Worm (Caenorhabditis elegans): ENCODE results near the gene C03C10.2.

DNA sequence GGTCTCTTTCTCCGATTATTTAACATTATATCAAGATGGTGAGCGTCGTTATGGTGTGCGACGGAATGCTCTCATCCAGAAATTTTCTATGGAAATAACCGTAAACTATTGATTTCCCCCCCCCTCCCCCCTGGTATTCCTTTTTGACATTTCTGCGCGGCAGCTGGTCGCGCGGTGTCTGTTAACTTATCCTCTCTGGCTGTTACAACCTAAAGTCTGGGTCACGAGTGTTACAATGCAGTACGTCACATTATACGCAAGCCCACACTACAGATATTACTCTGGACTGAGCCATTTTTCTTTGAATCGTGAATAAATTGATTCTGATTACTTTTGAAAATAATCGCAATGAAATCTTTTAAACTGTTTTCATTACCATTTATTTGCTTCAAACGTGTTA, 41.7 kb upstream of the C03C10.2 start:
- TF ChIP-seq ets-4 (tag; optimal IDR thresholded peaks at IDR 0.05) = no peak
- no peak for TF ChIP-seq hlh-8 (tag; optimal IDR thresholded peaks at IDR 0.05)
- no peak for TF ChIP-seq ahr-1 (tag; optimal IDR thresholded peaks at IDR 0.05)
- TF ChIP-seq eyg-1 (tag; optimal IDR thresholded peaks at IDR 0.05) = no peak
- TF ChIP-seq tbx-7 (tag; optimal IDR thresholded peaks at IDR 0.05) = no peak
- TF ChIP-seq pha-4 (tag; optimal IDR thresholded peaks at IDR 0.05) = no peak
- TF ChIP-seq pha-2 (tag; optimal IDR thresholded peaks at IDR 0.05) = no peak
- no peak for TF ChIP-seq unc-86 (tag; optimal IDR thresholded peaks at IDR 0.05)
- TF ChIP-seq lin-11 (tag; optimal IDR thresholded peaks at IDR 0.05) = no peak
- no peak for TF ChIP-seq Y22D7AL.16 (tag; optimal IDR thresholded peaks at IDR 0.05)
- TF ChIP-seq sox-2 (GFP tag; IDR thresholded peaks at IDR 0.05) = no peak
- no peak for TF ChIP-seq K09A11.1 (tag; optimal IDR thresholded peaks at IDR 0.05; ENCODE audit: insufficient read depth)
- no peak for TF ChIP-seq ceh-48 (tag; optimal IDR thresholded peaks at IDR 0.05)
- no peak for TF ChIP-seq unc-42 (tag; optimal IDR thresholded peaks at IDR 0.05)

Measured in whole organism, late embryonic.